Fruit fly (Drosophila melanogaster) whole organism, adult: Measurements from ENCODE around the gene CG46514.
"Not testable (repeated sequence)": the region's sequence is repeated elsewhere in the genome, so short reads cannot be mapped to it uniquely, and the experiment has no call there.

Experiments used
- CG11617 ChIP-seq: fragments of 200-800 bp; sonication (Bioruptor generic); optimal IDR thresholded peaks from 2 replicates; lab custom pipeline; 2017; ENCODE audit warnings: mild to moderate bottlenecking, missing biosample characterization, missing genetic modification reagents, missing genetic modification characterization
- CG12768 ChIP-seq: fragments of 200-800 bp; sonication (Bioruptor generic); optimal IDR thresholded peaks from 2 replicates; lab custom pipeline; 2017; ENCODE audit warnings: missing biosample characterization, missing genetic modification characterization, mild to moderate bottlenecking, moderate library complexity, missing genetic modification reagents
- CG33017 ChIP-seq: fragments of 200-800 bp; sonication (Bioruptor generic); optimal IDR thresholded peaks from 2 replicates; lab custom pipeline; 2018; ENCODE audit warnings: missing biosample characterization, mild to moderate bottlenecking, missing genetic modification characterization, moderate library complexity
- CG5204 ChIP-seq: fragments of 200-800 bp; sonication (Bioruptor generic); optimal IDR thresholded peaks from 2 replicates; lab custom pipeline; 2016; ENCODE audit warnings: missing biosample characterization, missing genetic modification characterization
- CG7045 ChIP-seq: fragments of 200-800 bp; sonication (Bioruptor generic); optimal IDR thresholded peaks from 2 replicates; lab custom pipeline; 2017; ENCODE audit warnings: missing biosample characterization, mild to moderate bottlenecking, missing genetic modification characterization
- CG7101 ChIP-seq: fragments of 200-800 bp; sonication (Bioruptor generic); optimal IDR thresholded peaks from 2 replicates; lab custom pipeline; 2018; ENCODE audit warnings: missing biosample characterization, mild to moderate bottlenecking, missing genetic modification characterization, moderate library complexity
- Clk ChIP-seq: fragments of 200-800 bp; sonication (Bioruptor generic); optimal IDR thresholded peaks from 2 replicates; lab custom pipeline; 2017; ENCODE audit warnings: missing biosample characterization, missing genetic modification characterization
- Crg-1 ChIP-seq: fragments of 200-800 bp; sonication (Bioruptor generic); optimal IDR thresholded peaks from 2 replicates; lab custom pipeline; 2016; ENCODE audit warnings: missing biosample characterization, missing genetic modification characterization
- Hr96 ChIP-seq: fragments of 200-800 bp; sonication (Bioruptor generic); optimal IDR thresholded peaks from 2 replicates; lab custom pipeline; 2016; ENCODE audit warnings: missing biosample characterization, missing genetic modification characterization
- Mnt ChIP-seq: fragments of 200-800 bp; sonication (Bioruptor generic); optimal IDR thresholded peaks from 2 replicates; lab custom pipeline; 2016; ENCODE audit warnings: missing biosample characterization, mild to moderate bottlenecking, missing genetic modification characterization
- bab1 ChIP-seq: fragments of 200-800 bp; sonication (Bioruptor generic); optimal IDR thresholded peaks from 3 replicates; lab custom pipeline; 2019; ENCODE audit warnings: missing biosample characterization, mild to moderate bottlenecking, missing genetic modification characterization, moderate library complexity
- cic ChIP-seq: fragments of 200-800 bp; sonication (Bioruptor generic); optimal IDR thresholded peaks from 2 replicates; lab custom pipeline; 2017; ENCODE audit warnings: missing biosample characterization, mild to moderate bottlenecking, missing genetic modification characterization, moderate library complexity
- cnc ChIP-seq, 2 experiments: fragments of >200 bp; optimal IDR thresholded peaks; 2 replicates each; lab custom pipeline; 2017
- kay ChIP-seq: fragments of 200-800 bp; sonication (Bioruptor generic); peaks from one replicate; lab custom pipeline; 2016; ENCODE audit warnings: missing biosample characterization, missing genetic modification characterization, borderline replicate concordance
- ovo ChIP-seq: fragments of 200-800 bp; sonication (Bioruptor generic); optimal IDR thresholded peaks from 2 replicates; lab custom pipeline; 2016; ENCODE audit warnings: missing biosample characterization, missing genetic modification characterization
- toe ChIP-seq: fragments of 200-800 bp; sonication (Bioruptor generic); optimal IDR thresholded peaks from 2 replicates; lab custom pipeline; 2016; ENCODE audit warnings: missing biosample characterization, missing genetic modification characterization

Gene CG46514

dm6 chrX:22196874-22197273 is at the start of gene CG46514:
TSS of gene CG46514 (plus strand) at chrX:22197174.
- not testable (repeated sequence) for TF ChIP-seq Clk; cic (GFP tag; lab: Kevin White, UChicago); CG7101

dm6 chrX:22147489-22147888 is 49.5 kb upstream of the CG46514 start, which contains the start of gene CG46504:
TSS of gene CG46504 (plus strand) at chrX:22147789.
- TF ChIP-seq CG11617; Hr96; cnc (optimal IDR thresholded peaks at IDR 0.05; lab: Kevin White, UChicago): not testable (repeated sequence)

dm6 chrX:22152542-22152941 is 44.4 kb upstream of the CG46514 start, which contains the start of gene CG46505:
TSS of gene CG46505 (plus strand) at chrX:22152842.
- TF ChIP-seq CG11617; toe (GFP tag; lab: Kevin White, UChicago); Crg-1 (GFP tag; lab: Kevin White, UChicago): not testable (repeated sequence)

dm6 chrX:22157587-22157986 is 39.4 kb upstream of the CG46514 start, which contains the start of gene CG46506:
TSS of gene CG46506 (plus strand) at chrX:22157887.
- TF ChIP-seq bab1; ovo (GFP tag; lab: Kevin White, UChicago); CG7045 (GFP tag; lab: Kevin White, UChicago): not testable (repeated sequence)

dm6 chrX:22162623-22163022 is 34.4 kb upstream of the CG46514 start, which contains the start of gene CG46507:
TSS of gene CG46507 (plus strand) at chrX:22162923.
- TF ChIP-seq cnc (optimal IDR thresholded peaks at IDR 0.05; lab: Kevin White, UChicago); Hr96; CG5204: not testable (repeated sequence)

dm6 chrX:22167355-22167754 is 29.6 kb upstream of the CG46514 start, which contains the start of gene CG46508:
TSS of gene CG46508 (plus strand) at chrX:22167655.
- TF ChIP-seq bab1; CG7101; CG33017 (tag; lab: Kevin White, UChicago): not testable (repeated sequence)

dm6 chrX:22172341-22172740 is 24.6 kb upstream of the CG46514 start, which contains the start of gene CG46509:
TSS of gene CG46509 (plus strand) at chrX:22172641.
- not testable (repeated sequence) for TF ChIP-seq CG11617; CG12768; ovo (GFP tag; lab: Kevin White, UChicago)

- TF ChIP-seq CG7045 (GFP tag; lab: Kevin White, UChicago); cnc (optimal IDR thresholded peaks at IDR 0.05; lab: Kevin White, UChicago); kay (GFP tag; lab: Kevin White, UChicago): not testable (repeated sequence)
Measured at dm6 chrX:22177205-22177604, 19.8 kb upstream of the CG46514 start, which contains the start of gene CG46510. TSS of gene CG46510 (plus strand) at chrX:22177505.

- not testable (repeated sequence) for TF ChIP-seq CG33017 (tag; lab: Kevin White, UChicago); Hr96; Clk
Measured at dm6 chrX:22182193-22182592, 14.8 kb upstream of the CG46514 start, which contains the start of gene CG46511. TSS of gene CG46511 (plus strand) at chrX:22182493.

- not testable (repeated sequence) for TF ChIP-seq CG7101; Mnt (GFP tag; lab: Kevin White, UChicago); Crg-1 (GFP tag; lab: Kevin White, UChicago)
Measured at dm6 chrX:22187070-22187469, 9.9 kb upstream of the CG46514 start, which contains the start of gene CG46512. TSS of gene CG46512 (plus strand) at chrX:22187370.

- not testable (repeated sequence) for TF ChIP-seq kay (GFP tag; lab: Kevin White, UChicago); Hr96; CG5204
Measured at dm6 chrX:22191973-22192372, 5.0 kb upstream of the CG46514 start, which contains the start of gene CG46513. TSS of gene CG46513 (plus strand) at chrX:22192273.
